Fruit fly (Drosophila melanogaster) whole organism, embryonic: ENCODE data around the gene CG13407.

Experiments
- B-H2 ChIP-seq: fragments of 200-800 bp; sonication (Bioruptor generic); optimal IDR thresholded peaks from 2 replicates; lab custom pipeline; 2018; ENCODE audit warnings: missing biosample characterization, mild to moderate bottlenecking, missing genetic modification characterization
- CG10147 ChIP-seq: fragments of 200-800 bp; sonication (Bioruptor generic); optimal IDR thresholded peaks from 2 replicates; lab custom pipeline; 2019; ENCODE audit warnings: missing biosample characterization, mild to moderate bottlenecking, missing genetic modification characterization, moderate library complexity
- CG11093 ChIP-seq: fragments of 200-800 bp; sonication (Bioruptor generic); IDR thresholded peaks from 3 replicates; pipeline ENCODE4 v1.3.6; 2022; ENCODE audit warnings: missing biosample characterization, missing genetic modification characterization
- CG11247 ChIP-seq: fragments of 200-800 bp; sonication (Bioruptor generic); IDR thresholded peaks from 2 replicates; pipeline ENCODE4 v1.3.6; 2022; ENCODE audit warnings: missing biosample characterization, missing genetic modification characterization
- CG12155 ChIP-seq: fragments of 200-800 bp; sonication (Bioruptor generic); optimal IDR thresholded peaks from 3 replicates; lab custom pipeline; 2016; ENCODE audit warnings: missing biosample characterization, missing genetic modification characterization
- CG12391 ChIP-seq: fragments of 200-800 bp; sonication (Bioruptor generic); optimal IDR thresholded peaks from 3 replicates; lab custom pipeline; 2018; ENCODE audit warnings: missing biosample characterization, mild to moderate bottlenecking, missing genetic modification characterization, moderate library complexity
- CG14050 ChIP-seq: fragments of 200-800 bp; sonication (Bioruptor generic); IDR thresholded peaks from 3 replicates; pipeline ENCODE4 v1.3.6; 2022; ENCODE audit warnings: missing biosample characterization, missing genetic modification characterization
- CG14441 ChIP-seq: fragments of 200-800 bp; sonication (Bioruptor generic); IDR thresholded peaks from 2 replicates; pipeline ENCODE4 v1.3.6; 2022; ENCODE audit warnings: missing biosample characterization, missing genetic modification characterization
- CG14860 ChIP-seq: fragments of 200-800 bp; sonication (Bioruptor generic); IDR thresholded peaks from 3 replicates; pipeline ENCODE4 v1.3.6; 2022; ENCODE audit warnings: missing biosample characterization, missing genetic modification characterization; ENCODE audit not compliant: partially characterized antibody
- CG15269 ChIP-seq: fragments of 200-800 bp; sonication (Bioruptor generic); optimal IDR thresholded peaks from 2 replicates; lab custom pipeline; 2018; ENCODE audit warnings: missing biosample characterization, mild to moderate bottlenecking, missing genetic modification characterization, moderate library complexity
- CG17328 ChIP-seq: fragments of 200-800 bp; sonication (Bioruptor generic); IDR thresholded peaks from 2 replicates; pipeline ENCODE4 v1.3.6; 2022; ENCODE audit warnings: missing biosample characterization, missing genetic modification characterization
- CG17612 ChIP-seq: fragments of 200-800 bp; sonication (Bioruptor generic); IDR thresholded peaks from 2 replicates; pipeline ENCODE4 v1.3.6; 2022; ENCODE audit warnings: missing biosample characterization, missing genetic modification characterization
- CG17802 ChIP-seq: fragments of 200-800 bp; sonication (Bioruptor generic); optimal IDR thresholded peaks from 2 replicates; lab custom pipeline; 2018; ENCODE audit warnings: missing biosample characterization, mild to moderate bottlenecking, missing genetic modification characterization, moderate library complexity
- CG18599 ChIP-seq: fragments of 200-800 bp; sonication (Bioruptor generic); optimal IDR thresholded peaks from 3 replicates; lab custom pipeline; 2017; ENCODE audit warnings: missing biosample characterization, missing genetic modification characterization, mild to moderate bottlenecking, moderate library complexity, missing genetic modification reagents
- CG2199 ChIP-seq: fragments of 200-800 bp; sonication (Bioruptor generic); IDR thresholded peaks from 3 replicates; pipeline ENCODE4 v1.3.6; 2022; ENCODE audit warnings: missing biosample characterization, missing genetic modification characterization
- CG33213 ChIP-seq: fragments of 200-800 bp; sonication (Bioruptor generic); optimal IDR thresholded peaks from 3 replicates; lab custom pipeline; 2016; ENCODE audit warnings: missing biosample characterization, missing genetic modification characterization
- CG4730 ChIP-seq: fragments of 200-800 bp; sonication (Bioruptor generic); IDR thresholded peaks from 2 replicates; pipeline ENCODE4 v1.3.6; 2022; ENCODE audit warnings: missing biosample characterization, missing genetic modification characterization
- CG6813 ChIP-seq: fragments of 200-800 bp; sonication (Bioruptor generic); optimal IDR thresholded peaks from 2 replicates; lab custom pipeline; 2017; ENCODE audit warnings: missing biosample characterization, missing genetic modification characterization, mild to moderate bottlenecking, moderate library complexity, missing genetic modification reagents
- CG8478 ChIP-seq: fragments of >200 bp; optimal IDR thresholded peaks from 2 replicates; lab custom pipeline; 2018
- Chrac-16 ChIP-seq: fragments of 200-800 bp; sonication (Bioruptor generic); optimal IDR thresholded peaks from 3 replicates; lab custom pipeline; 2016; ENCODE audit warnings: missing biosample characterization, missing genetic modification characterization
- H2.0 ChIP-seq: fragments of 200-800 bp; sonication (Bioruptor generic); IDR thresholded peaks from 2 replicates; pipeline ENCODE4 v1.3.6; 2022; ENCODE audit warnings: missing biosample characterization, missing genetic modification characterization
- HHEX ChIP-seq: fragments of 200-800 bp; sonication (Bioruptor generic); optimal IDR thresholded peaks from 3 replicates; lab custom pipeline; 2017; ENCODE audit warnings: missing biosample characterization, mild to moderate bottlenecking, missing genetic modification characterization, missing genetic modification reagents
- Hand ChIP-seq: fragments of 200-800 bp; sonication (Bioruptor generic); optimal IDR thresholded peaks from 2 replicates; lab custom pipeline; 2017; ENCODE audit warnings: mild to moderate bottlenecking, missing biosample characterization, missing genetic modification reagents, missing genetic modification characterization
- Hr51 ChIP-seq, 2 experiments: fragments of 200-800 bp; sonication (Bioruptor generic); optimal IDR thresholded peaks; 2 replicates in 1 of 2; 3 replicates in 1 of 2; lab custom pipeline; 2016 to 2018; ENCODE audit warnings: missing biosample characterization in 2 of 2, missing genetic modification characterization in 2 of 2, mild to moderate bottlenecking in 1 of 2, moderate library complexity in 1 of 2
- Lpt ChIP-seq: fragments of >200 bp; optimal IDR thresholded peaks from 2 replicates; lab custom pipeline; 2018; ENCODE audit warnings: missing biosample characterization, missing genetic modification characterization
- MTF-1 ChIP-seq: fragments of 200-800 bp; sonication (Bioruptor generic); optimal IDR thresholded peaks from 2 replicates; lab custom pipeline; 2018; ENCODE audit warnings: missing biosample characterization, mild to moderate bottlenecking, missing genetic modification characterization, borderline replicate concordance
- Mrtf ChIP-seq: fragments of 200-800 bp; sonication (Bioruptor generic); IDR thresholded peaks from 3 replicates; pipeline ENCODE4 v1.3.6; 2022; ENCODE audit warnings: missing biosample characterization, missing genetic modification characterization
- NC2β ChIP-seq: fragments of 200-800 bp; sonication (Bioruptor generic); optimal IDR thresholded peaks from 2 replicates; lab custom pipeline; 2016; ENCODE audit warnings: missing biosample characterization, missing genetic modification characterization
- NfI ChIP-seq: fragments of 200-800 bp; sonication (Bioruptor generic); optimal IDR thresholded peaks from 3 replicates; lab custom pipeline; 2018; ENCODE audit warnings: missing biosample characterization, mild to moderate bottlenecking, missing genetic modification characterization, moderate library complexity
- Six4 ChIP-seq: fragments of 200-800 bp; sonication (Bioruptor generic); optimal IDR thresholded peaks from 2 replicates; lab custom pipeline; 2016; ENCODE audit warnings: missing biosample characterization, missing genetic modification characterization
- Sry-β ChIP-seq: fragments of 200-800 bp; sonication (Bioruptor generic); optimal IDR thresholded peaks from 2 replicates; lab custom pipeline; 2018; ENCODE audit warnings: missing biosample characterization, mild to moderate bottlenecking, missing genetic modification characterization, moderate library complexity
- corto ChIP-seq: fragments of 200-800 bp; sonication (Bioruptor generic); optimal IDR thresholded peaks from 2 replicates; lab custom pipeline; 2016; ENCODE audit warnings: missing biosample characterization, mild to moderate bottlenecking, missing genetic modification characterization, moderate library complexity
- danr ChIP-seq: fragments of 200-800 bp; sonication (Bioruptor generic); IDR thresholded peaks from 2 replicates; pipeline ENCODE4 v1.3.6; 2022; ENCODE audit warnings: missing biosample characterization, missing genetic modification characterization
- dysf ChIP-seq: fragments of 200-800 bp; sonication (Bioruptor generic); IDR thresholded peaks from 3 replicates; pipeline ENCODE4 v1.3.6; 2022; ENCODE audit warnings: missing biosample characterization, missing genetic modification characterization
- eyg ChIP-seq: fragments of 200-800 bp; sonication (Bioruptor generic); optimal IDR thresholded peaks from 3 replicates; lab custom pipeline; 2016; ENCODE audit warnings: missing biosample characterization, missing genetic modification characterization
- gfzf ChIP-seq: fragments of 200-800 bp; sonication (Bioruptor generic); optimal IDR thresholded peaks from 2 replicates; lab custom pipeline; 2016; ENCODE audit warnings: missing biosample characterization, mild to moderate bottlenecking, missing genetic modification characterization, moderate library complexity
- gt ChIP-seq: fragments of 200-800 bp; sonication (Bioruptor generic); IDR thresholded peaks from 2 replicates; pipeline ENCODE4 v1.3.6; 2022; ENCODE audit warnings: missing biosample characterization, missing genetic modification characterization
- ham ChIP-seq: fragments of 200-800 bp; sonication (Bioruptor generic); IDR thresholded peaks from 2 replicates; pipeline ENCODE4 v1.3.6; 2022; ENCODE audit warnings: missing biosample characterization, missing genetic modification characterization
- kah ChIP-seq: fragments of 200-800 bp; sonication (Bioruptor generic); optimal IDR thresholded peaks from 2 replicates; lab custom pipeline; 2018; ENCODE audit warnings: missing biosample characterization, mild to moderate bottlenecking, missing genetic modification characterization
- klu ChIP-seq: fragments of 200-800 bp; sonication (Bioruptor generic); IDR thresholded peaks from 2 replicates; pipeline ENCODE4 v1.3.6; 2022; ENCODE audit warnings: missing biosample characterization, missing genetic modification characterization
- lola ChIP-seq, 3 experiments: fragments of >200 bp in 2 of 3; fragments of 200-800 bp in 1 of 3; sonication (Bioruptor generic) in 1 of 3; optimal IDR thresholded peaks; 2 replicates each; lab custom pipeline; 2017 to 2019; ENCODE audit warnings: missing biosample characterization in 3 of 3, missing genetic modification characterization in 3 of 3, mild to moderate bottlenecking in 1 of 3, moderate library complexity in 1 of 3
- mam ChIP-seq: fragments of 200-800 bp; sonication (Bioruptor generic); optimal IDR thresholded peaks from 3 replicates; lab custom pipeline; 2016; ENCODE audit warnings: missing biosample characterization, missing genetic modification characterization
- nau ChIP-seq: fragments of 200-800 bp; sonication (Bioruptor generic); optimal IDR thresholded peaks from 3 replicates; lab custom pipeline; 2017; ENCODE audit warnings: missing biosample characterization, mild to moderate bottlenecking, missing genetic modification characterization, missing genetic modification reagents
- org-1 ChIP-seq: fragments of 200-800 bp; sonication (Bioruptor generic); optimal IDR thresholded peaks from 2 replicates; lab custom pipeline; 2017; ENCODE audit warnings: missing biosample characterization, missing genetic modification characterization
- otp ChIP-seq: fragments of 200-800 bp; sonication (Bioruptor generic); IDR thresholded peaks from 3 replicates; pipeline ENCODE4, ENCODE4 v1.3.6; 2022; ENCODE audit warnings: missing biosample characterization, missing genetic modification characterization
- pfk ChIP-seq: fragments of 200-800 bp; sonication (Bioruptor generic); optimal IDR thresholded peaks from 2 replicates; lab custom pipeline; 2018; ENCODE audit warnings: missing biosample characterization, mild to moderate bottlenecking, missing genetic modification characterization, moderate library complexity
- pnt ChIP-seq: fragments of 200-800 bp; sonication (Bioruptor generic); optimal IDR thresholded peaks from 3 replicates; lab custom pipeline; 2016; ENCODE audit warnings: missing biosample characterization, missing genetic modification characterization
- run ChIP-seq: fragments of 200-800 bp; sonication (Bioruptor generic); optimal IDR thresholded peaks from 3 replicates; lab custom pipeline; 2018; ENCODE audit warnings: missing biosample characterization, mild to moderate bottlenecking, missing genetic modification characterization
- sob ChIP-seq: fragments of 200-800 bp; sonication (Bioruptor generic); IDR thresholded peaks from 2 replicates; pipeline ENCODE4 v1.3.6; 2022; ENCODE audit warnings: missing biosample characterization, missing genetic modification characterization
- sqz ChIP-seq: fragments of 200-800 bp; sonication (Bioruptor generic); optimal IDR thresholded peaks from 3 replicates; lab custom pipeline; 2018; ENCODE audit warnings: missing biosample characterization, mild to moderate bottlenecking, missing genetic modification characterization
- tgo ChIP-seq: fragments of 200-800 bp; sonication (Bioruptor generic); IDR thresholded peaks from 3 replicates; pipeline ENCODE4 v1.3.6; 2022; ENCODE audit warnings: missing biosample characterization, missing genetic modification characterization

CG13407 gene

DNA sequence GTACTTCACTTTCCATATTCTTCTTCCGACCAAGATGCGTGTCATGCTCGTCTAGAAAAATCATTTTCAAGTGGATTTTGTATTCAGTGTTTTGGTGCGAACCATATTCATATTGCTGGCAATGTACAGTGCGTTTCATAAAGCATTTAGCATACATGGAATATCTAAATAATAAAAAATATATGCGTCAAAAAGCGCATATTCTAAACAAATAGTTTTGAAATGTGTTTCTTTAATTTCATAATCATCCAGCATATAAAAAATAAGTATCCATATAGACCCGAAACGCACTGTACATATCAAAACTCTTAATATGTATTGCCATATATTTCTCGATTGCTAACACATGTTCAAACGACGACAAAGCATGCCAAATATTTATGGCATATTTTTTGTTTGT, 18.0 kb downstream of the CG13407 start (continued):
- TF ChIP-seq B-H2 (GFP tag; lab: Kevin White, UChicago): peak; percentile 44
- no peak for TF ChIP-seq CG17612 (GFP tag; lab: Robert Waterston, UW)
- TF ChIP-seq gfzf (GFP tag; lab: Kevin White, UChicago): no peak
- peak; percentile 60; the same call in 1 of the 3 replicates for TF ChIP-seq Mrtf
- peak; percentile 29 for TF ChIP-seq nau (GFP tag; lab: Kevin White, UChicago)
- TF ChIP-seq CG14050 (GFP tag; lab: Robert Waterston, UW): 0 out of 3 replicates have a peak, but pooled peaks have one; percentile 11
- TF ChIP-seq Hand (GFP tag; lab: Kevin White, UChicago): no peak
- TF ChIP-seq kah: no peak
- peak; percentile 67 for TF ChIP-seq CG11247 (GFP tag; lab: Robert Waterston, UW)
- TF ChIP-seq NfI (GFP tag; lab: Kevin White, UChicago): peak; percentile 44
- peak; percentile 26 for TF ChIP-seq Six4 (GFP tag; lab: Kevin White, UChicago)
- peak; percentile 79 for TF ChIP-seq sob (GFP tag; lab: Robert Waterston, UW)
- no peak for TF ChIP-seq CG17802 (tag; lab: Kevin White, UChicago)
- TF ChIP-seq Chrac-16 (GFP tag; lab: Kevin White, UChicago): peak; percentile 31
- TF ChIP-seq danr (GFP tag; lab: Robert Waterston, UW): 0 out of 2 replicates have a peak, but pooled peaks have one; percentile 1
- no peak for TF ChIP-seq run (tag; lab: Kevin White, UChicago)
- peak; percentile 62 for TF ChIP-seq CG18599 (GFP tag; lab: Kevin White, UChicago)
- TF ChIP-seq tgo: peak; percentile 73; the same call in 2 of the 3 replicates
- no peak for TF ChIP-seq gt (GFP tag; lab: Robert Waterston, UW)
- peak; percentile 25 for TF ChIP-seq CG12155
- no peak for TF ChIP-seq MTF-1
- peak; percentile 78 for TF ChIP-seq dysf (GFP tag; lab: Robert Waterston, UW)
- TF ChIP-seq Sry-β: no peak
- peak in 1 of 2 experiments; percentile 75 for TF ChIP-seq Hr51 (GFP tag; optimal IDR thresholded peaks at IDR 0.05; lab: Kevin White, UChicago)
- no peak for TF ChIP-seq CG33213 (GFP tag; lab: Kevin White, UChicago)
- peak; percentile 16 for TF ChIP-seq org-1
- peak; percentile 75 for TF ChIP-seq CG15269 (tag; lab: Kevin White, UChicago)
- no peak for TF ChIP-seq lola (GFP tag; optimal IDR thresholded peaks at IDR 0.05; lab: Kevin White, UChicago)
- TF ChIP-seq corto (GFP tag; lab: Kevin White, UChicago): no peak
- TF ChIP-seq CG10147 (GFP tag; lab: Kevin White, UChicago): peak; percentile 59
- no peak for TF ChIP-seq pnt (GFP tag; lab: Kevin White, UChicago)
- TF ChIP-seq klu (GFP tag; lab: Robert Waterston, UW): peak; percentile 37; the same call in 1 of the 2 replicates
- TF ChIP-seq Lpt: no peak
- TF ChIP-seq ham (GFP tag; lab: Robert Waterston, UW): no peak
- TF ChIP-seq CG6813 (GFP tag; lab: Kevin White, UChicago): peak; percentile 46
- TF ChIP-seq pfk (GFP tag; lab: Kevin White, UChicago): no peak
- peak; percentile 64 for TF ChIP-seq CG17328
- peak; percentile 49 for TF ChIP-seq mam (GFP tag; lab: Kevin White, UChicago)
- peak; percentile 59 for TF ChIP-seq HHEX
- no peak for TF ChIP-seq otp (GFP tag; lab: Robert Waterston, UW)
- 0 out of 3 replicates have a peak, but pooled peaks have one; percentile 30 for TF ChIP-seq CG11093
- 0 out of 2 replicates have a peak, but pooled peaks have one; percentile 29 for TF ChIP-seq CG4730 (GFP tag; lab: Robert Waterston, UW)
- peak; percentile 66 for TF ChIP-seq CG14441 (GFP tag; lab: Robert Waterston, UW)
- TF ChIP-seq CG14860 (GFP tag; lab: Robert Waterston, UW): no peak
- no peak for TF ChIP-seq CG12391 (tag; lab: Kevin White, UChicago)
- TF ChIP-seq eyg (GFP tag; lab: Kevin White, UChicago): peak; percentile 32
- TF ChIP-seq H2.0: peak; percentile 31; the same call in 1 of the 2 replicates
- TF ChIP-seq CG2199 (GFP tag; lab: Robert Waterston, UW): no peak
- TF ChIP-seq NC2β (GFP tag; lab: Kevin White, UChicago): no peak
- TF ChIP-seq sqz (GFP tag; lab: Kevin White, UChicago): peak; percentile 18
- no peak for TF ChIP-seq CG8478 (lab: Kevin White, UChicago)
